Worm (Caenorhabditis elegans): Measurements from ENCODE around the gene grl-25.
"Not testable (repeated sequence)": the region's sequence is repeated elsewhere in the genome, so short reads cannot be mapped to it uniquely, and the experiment has no call there.

grl-25 gene

ce11 chrIII:9005905-9006372, 43.8 kb downstream of the grl-25 start, which contains the start of gene rab-6.1:
Gene rab-6.1 (minus strand): TSS chrIII:9005955.
- not testable (repeated sequence) for TF ChIP-seq ttx-3, unc-86, pax-1 (tag; optimal IDR thresholded peaks at IDR 0.05)

- TF ChIP-seq ceh-18 (tag; optimal IDR thresholded peaks at IDR 0.05) (peak; percentile 25), syd-9 (tag; optimal IDR thresholded peaks at IDR 0.05) (peak; percentile 87), ref-2 (tag; optimal IDR thresholded peaks at IDR 0.05) (peak; percentile 15), nhr-232 (tag; optimal IDR thresholded peaks at IDR 0.05) (no peak), T23F11.4 (GFP tag; optimal IDR thresholded peaks at IDR 0.05) (peak; percentile 28), elt-2 (tag; optimal IDR thresholded peaks at IDR 0.05) (peak; percentile 39), dve-1 (tag; optimal IDR thresholded peaks at IDR 0.05) (peak; percentile 8), pha-4 (tag; optimal IDR thresholded peaks at IDR 0.05) (no peak), ceh-24 (tag; optimal IDR thresholded peaks at IDR 0.05) (no peak), nfya-1 (tag; optimal IDR thresholded peaks at IDR 0.05) (no peak), tbx-2 (tag; optimal IDR thresholded peaks at IDR 0.05) (peak; percentile 46), ceh-19 (GFP tag; optimal IDR thresholded peaks at IDR 0.05) (no peak), unc-55 (GFP tag; optimal IDR thresholded peaks at IDR 0.05) (peak; percentile 85)
Observed at ce11 chrIII:9007183-9007582, 45.1 kb downstream of the grl-25 start.

ce11 chrIII:9010047-9010446, 48.0 kb downstream of the grl-25 start, which contains the start of gene F59B2.8:
Gene F59B2.8 (minus strand): TSS chrIII:9010197.
- TF ChIP-seq pag-3 (tag; optimal IDR thresholded peaks at IDR 0.05; ENCODE audit: borderline replicate concordance) (no peak), rnt-1 (tag; optimal IDR thresholded peaks at IDR 0.05) (no peak), che-1 (tag; optimal IDR thresholded peaks at IDR 0.05) (no peak), pqm-1 (tag; optimal IDR thresholded peaks at IDR 0.05) (no peak), lim-6 (tag; optimal IDR thresholded peaks at IDR 0.05) (no peak), unc-55 (GFP tag; optimal IDR thresholded peaks at IDR 0.05) (peak; percentile 59), F13H6.1 (tag; optimal IDR thresholded peaks at IDR 0.05) (no peak), fax-1 (tag; optimal IDR thresholded peaks at IDR 0.05) (no peak), syd-9 (tag; optimal IDR thresholded peaks at IDR 0.05) (no peak), sox-4 (tag; optimal IDR thresholded peaks at IDR 0.05) (no peak), nfya-1 (tag; optimal IDR thresholded peaks at IDR 0.05) (peak; percentile 27), ceh-19 (GFP tag; optimal IDR thresholded peaks at IDR 0.05) (no peak), sox-2 (GFP tag; IDR thresholded peaks at IDR 0.05) (no peak), pax-1 (tag; optimal IDR thresholded peaks at IDR 0.05) (no peak), ceh-31 (tag; optimal IDR thresholded peaks at IDR 0.05) (peak; percentile 39), lin-11 (tag; optimal IDR thresholded peaks at IDR 0.05) (no peak), ceh-18 (tag; optimal IDR thresholded peaks at IDR 0.05) (no peak), hlh-30 (tag; optimal IDR thresholded peaks at IDR 0.05; ENCODE audit: insufficient read depth) (no peak), gmeb-2 (tag; optimal IDR thresholded peaks at IDR 0.05) (no peak), pat-9 (tag; optimal IDR thresholded peaks at IDR 0.05) (no peak), C08G9.2 (tag; optimal IDR thresholded peaks at IDR 0.05) (no peak), tbx-2 (tag; optimal IDR thresholded peaks at IDR 0.05) (no peak), ceh-2 (tag; optimal IDR thresholded peaks at IDR 0.05) (no peak), npax-4 (tag; optimal IDR thresholded peaks at IDR 0.05) (no peak), ceh-9 (tag; optimal IDR thresholded peaks at IDR 0.05) (no peak)

ce11 chrIII:9012309-9012708, 50.2 kb downstream of the grl-25 start, which contains the start of gene F59B2.9:
Gene F59B2.9 (minus strand): TSS chrIII:9012409.
- no peak for TF ChIP-seq ceh-24 (tag; optimal IDR thresholded peaks at IDR 0.05)
- peak; percentile 9 for TF ChIP-seq ceh-48 (tag; optimal IDR thresholded peaks at IDR 0.05)
